Fruit fly (Drosophila melanogaster) whole organism: ENCODE data around the gene CG6683.

Experiments used
- EcR ChIP-seq, 2 experiments: fragments of >200 bp; optimal IDR thresholded peaks; 2 replicates each; lab custom pipeline; 2017; ENCODE audit warnings: missing biosample characterization in 2 of 2, missing genetic modification characterization in 2 of 2, missing genetic modification reagents in 2 of 2
- psq ChIP-seq: fragments of >200 bp; optimal IDR thresholded peaks from 2 replicates; lab custom pipeline; 2017
- usp ChIP-seq: fragments of >200 bp; optimal IDR thresholded peaks from 2 replicates; lab custom pipeline; 2017; ENCODE audit warnings: missing biosample characterization, missing genetic modification characterization, mixed read lengths

DNA sequence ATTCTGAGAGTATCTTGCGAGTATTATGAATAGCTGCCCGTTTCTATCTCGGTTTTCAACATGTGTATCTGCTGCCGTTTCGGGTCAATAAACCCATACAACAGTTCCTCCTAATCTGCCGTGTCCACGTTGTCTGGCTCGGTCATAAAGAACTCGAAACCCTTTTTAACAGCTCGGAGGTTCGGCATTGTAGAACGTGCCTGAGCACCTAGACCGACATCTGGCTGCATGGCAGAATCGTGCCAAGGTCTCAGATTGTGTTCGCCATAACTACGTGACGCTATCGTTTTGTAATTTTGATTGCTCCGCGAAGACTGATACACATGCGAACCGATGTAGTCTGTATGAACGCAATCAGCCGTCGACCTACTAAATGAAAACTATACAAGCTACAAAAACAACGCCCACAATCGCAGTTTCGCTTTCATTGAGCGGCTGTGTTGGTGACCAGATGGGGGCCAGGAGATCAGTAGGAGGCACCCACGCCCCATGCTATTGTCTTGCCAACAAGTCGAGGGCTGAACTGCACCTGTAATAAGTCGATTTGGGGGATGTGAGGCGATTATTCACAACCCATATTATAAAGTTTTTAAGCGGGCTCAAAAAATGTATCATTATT lies 39.4 kb upstream of the CG6683 start:
- TF ChIP-seq usp (GFP tag; lab: Kevin White, UChicago) (no peak), EcR (GFP tag; optimal IDR thresholded peaks at IDR 0.05; lab: Kevin White, UChicago) (peak in 1 of 2 experiments; percentile 53), psq (lab: Kevin White, UChicago) (no peak)
